Worm (Caenorhabditis elegans) whole organism, L1 larva: ENCODE measurements around the gene srz-82.

Source experiments
- alr-1 ChIP-seq: fragments of 200-800 bp; sonication (Bioruptor generic); optimal IDR thresholded peaks from 2 replicates; lab custom pipeline; 2018; ENCODE audit warnings: borderline replicate concordance, mild to moderate bottlenecking, missing genetic modification characterization, missing compliant biosample characterization
- lin-13 ChIP-seq: fragments of 150-350 bp; optimal IDR thresholded peaks from 2 replicates; lab custom pipeline; 2014; ENCODE audit warnings: missing biosample characterization, missing genetic modification reagents, missing genetic modification characterization
- lin-39 ChIP-seq: fragments of 150-350 bp; optimal IDR thresholded peaks from 2 replicates; lab custom pipeline; 2014; ENCODE audit warnings: missing biosample characterization, missing genetic modification reagents, missing genetic modification characterization
- pqm-1 ChIP-seq: sonication (generic microtip); optimal IDR thresholded peaks from 3 replicates; lab custom pipeline; 2017; ENCODE audit warnings: missing biosample characterization, missing genetic modification characterization
- snpc-4 ChIP-seq: fragments of 150-350 bp; optimal IDR thresholded peaks from 2 replicates; lab custom pipeline; 2014; ENCODE audit warnings: missing biosample characterization, missing genetic modification characterization
- sup-37 ChIP-seq: fragments of 200-800 bp; sonication (Bioruptor generic); optimal IDR thresholded peaks from 2 replicates; lab custom pipeline; 2018; ENCODE audit warnings: mild to moderate bottlenecking, missing genetic modification characterization, missing compliant biosample characterization
- swsn-7 ChIP-seq: sonication (generic microtip); optimal IDR thresholded peaks from 2 replicates; lab custom pipeline; 2016; ENCODE audit warnings: missing genetic modification characterization, missing compliant biosample characterization
- unc-62 ChIP-seq: fragments of 150-350 bp; optimal IDR thresholded peaks from 2 replicates; lab custom pipeline; 2014; ENCODE audit warnings: missing biosample characterization, missing genetic modification reagents, missing genetic modification characterization
- zip-4 ChIP-seq: fragments of 200-800 bp; sonication (Bioruptor generic); optimal IDR thresholded peaks from 2 replicates; lab custom pipeline; 2018; ENCODE audit warnings: mild to moderate bottlenecking, missing genetic modification characterization, moderate library complexity, missing compliant biosample characterization

- TF ChIP-seq pqm-1 (tag; lab: Kevin White, UChicago) (no peak), lin-39 (tag; lab: Kevin White, UChicago) (no peak), lin-13 (GFP tag; lab: Kevin White, UChicago) (no peak), zip-4 (GFP tag; lab: Kevin White, UChicago) (no peak), unc-62 (GFP tag; lab: Kevin White, UChicago) (no peak), sup-37 (GFP tag; lab: Kevin White, UChicago) (no peak), swsn-7 (tag; lab: Kevin White, UChicago) (no peak), alr-1 (no peak), snpc-4 (tag; lab: Kevin White, UChicago) (no peak)
These were observed 40.7 kb downstream of the srz-82 start for ce11 chrIV:3523419-3523818.
